Fruit fly (Drosophila melanogaster) whole organism, wandering third instar larva: ENCODE measurements around the gene CG45207.

Experiments used
- Abd-B ChIP-seq: fragments of >200 bp; optimal IDR thresholded peaks from 2 replicates; lab custom pipeline; 2017; ENCODE audit warnings: missing biosample characterization, missing genetic modification characterization
- CG32264 ChIP-seq: fragments of 200-800 bp; sonication (Bioruptor generic); optimal IDR thresholded peaks from 2 replicates; lab custom pipeline; 2016; ENCODE audit warnings: missing biosample characterization, missing genetic modification characterization
- CrebA ChIP-seq: fragments of 200-800 bp; sonication (Bioruptor generic); optimal IDR thresholded peaks from 2 replicates; lab custom pipeline; 2016; ENCODE audit warnings: missing biosample characterization, mild to moderate bottlenecking, missing genetic modification characterization, borderline replicate concordance
- Dfd ChIP-seq: fragments of >200 bp; optimal IDR thresholded peaks from 2 replicates; lab custom pipeline; 2017; ENCODE audit warnings: missing biosample characterization, missing genetic modification characterization
- Dif ChIP-seq: fragments of 200-275, 200-300 bp; sonication (Bioruptor generic); optimal IDR thresholded peaks from 2 replicates; lab custom pipeline; 2018; ENCODE audit warnings: missing biosample characterization, missing genetic modification characterization; ENCODE audit not compliant: partially characterized antibody
- GATAd ChIP-seq: sonication (Bioruptor generic); optimal IDR thresholded peaks from 2 replicates; lab custom pipeline; 2016; ENCODE audit warnings: missing biosample characterization, missing genetic modification characterization
- HLH106 ChIP-seq: fragments of 200-800 bp; optimal IDR thresholded peaks from 3 replicates; lab custom pipeline; 2019; ENCODE audit warnings: missing biosample characterization, mild to moderate bottlenecking, missing genetic modification characterization, moderate library complexity
- Hnf4 ChIP-seq: fragments of 200-800 bp; sonication (Bioruptor generic); optimal IDR thresholded peaks from 2 replicates; lab custom pipeline; 2016; ENCODE audit warnings: missing biosample characterization, mild to moderate bottlenecking, missing genetic modification characterization
- Hr83 ChIP-seq: fragments of 200-300 bp; sonication (Bioruptor generic); optimal IDR thresholded peaks from 2 replicates; lab custom pipeline; 2016; ENCODE audit warnings: missing biosample characterization, mild to moderate bottlenecking, missing genetic modification characterization, moderate library complexity; ENCODE audit not compliant: poor library complexity, severe bottlenecking
- Mio ChIP-seq: sonication (Bioruptor generic); optimal IDR thresholded peaks from 2 replicates; lab custom pipeline; 2016; ENCODE audit warnings: missing biosample characterization, missing genetic modification characterization
- Myc ChIP-seq: fragments of >200 bp; optimal IDR thresholded peaks from 2 replicates; lab custom pipeline; 2017
- N ChIP-seq: fragments of >200 bp; optimal IDR thresholded peaks from 2 replicates; lab custom pipeline; 2018; ENCODE audit warnings: missing biosample characterization, missing external identifiers, missing genetic modification characterization
- Rel ChIP-seq, 2 experiments: fragments of 200-800 bp; sonication (Bioruptor generic) in 1 of 2; optimal IDR thresholded peaks; 2 replicates in 1 of 2; 3 replicates in 1 of 2; lab custom pipeline; 2016 to 2019; ENCODE audit warnings: mild to moderate bottlenecking in 2 of 2, missing biosample characterization in 2 of 2, missing genetic modification characterization in 2 of 2, moderate library complexity in 1 of 2
- Sp1 ChIP-seq: fragments of 200-800 bp; sonication (Bioruptor generic); optimal IDR thresholded peaks from 3 replicates; lab custom pipeline; 2019; ENCODE audit warnings: missing biosample characterization, mild to moderate bottlenecking, missing genetic modification characterization, moderate library complexity
- Vsx2 ChIP-seq: fragments of 200-300, 225-300 bp; sonication (Bioruptor generic); optimal IDR thresholded peaks from 2 replicates; lab custom pipeline; 2018; ENCODE audit warnings: missing biosample characterization, missing genetic modification characterization; ENCODE audit not compliant: partially characterized antibody
- br ChIP-seq: fragments of 200-800 bp; sonication (Bioruptor generic); optimal IDR thresholded peaks from 2 replicates; lab custom pipeline; 2016; ENCODE audit warnings: missing biosample characterization, missing genetic modification characterization
- brk ChIP-seq: fragments of 200-800 bp; sonication (Bioruptor generic); optimal IDR thresholded peaks from 2 replicates; lab custom pipeline; 2016; ENCODE audit warnings: missing biosample characterization, mild to moderate bottlenecking, missing genetic modification characterization
- dl ChIP-seq, 2 experiments: fragments of 175-275, 200-275 bp in 1 of 2; fragments of 200-275 bp in 1 of 2; sonication (Bioruptor generic); optimal IDR thresholded peaks; lab custom pipeline; 2018; ENCODE audit warnings: mild to moderate bottlenecking in 2 of 2, missing biosample characterization in 2 of 2, missing genetic modification characterization in 2 of 2, moderate library complexity in 2 of 2; ENCODE audit not compliant: partially characterized antibody in 2 of 2, insufficient read depth in 1 of 2
- dmrt93B ChIP-seq: fragments of 200-800 bp; sonication (Bioruptor generic); optimal IDR thresholded peaks from 2 replicates; lab custom pipeline; 2018; ENCODE audit warnings: missing biosample characterization, mild to moderate bottlenecking, missing genetic modification characterization
- foxo ChIP-seq, 2 experiments: fragments of 200-800 bp; sonication (Bioruptor generic); optimal IDR thresholded peaks; 2 replicates in 1 of 2; 3 replicates in 1 of 2; lab custom pipeline; 2016 to 2017; ENCODE audit warnings: missing biosample characterization in 2 of 2, missing genetic modification characterization in 2 of 2
- fru ChIP-seq: fragments of 200-800 bp; sonication (Bioruptor generic); optimal IDR thresholded peaks from 3 replicates; lab custom pipeline; 2016; ENCODE audit warnings: missing biosample characterization, mild to moderate bottlenecking, missing genetic modification characterization
- h ChIP-seq: fragments of 200-800 bp; sonication (Bioruptor generic); optimal IDR thresholded peaks from 3 replicates; lab custom pipeline; 2016; ENCODE audit warnings: missing biosample characterization, mild to moderate bottlenecking, missing genetic modification characterization
- jim ChIP-seq: fragments of 175-275, 200-325 bp; sonication (Bioruptor generic); optimal IDR thresholded peaks from 2 replicates; lab custom pipeline; 2016; ENCODE audit warnings: missing biosample characterization, mild to moderate bottlenecking, missing genetic modification characterization
- lola ChIP-seq: fragments of >200 bp; optimal IDR thresholded peaks from 2 replicates; lab custom pipeline; 2017; ENCODE audit warnings: missing biosample characterization, missing genetic modification characterization
- psq ChIP-seq: fragments of 200-800 bp; sonication (Bioruptor generic); optimal IDR thresholded peaks from 3 replicates; lab custom pipeline; 2017; ENCODE audit warnings: missing biosample characterization, mild to moderate bottlenecking, missing genetic modification characterization, moderate library complexity
- sage ChIP-seq: fragments of 200-800 bp; sonication (Bioruptor generic); optimal IDR thresholded peaks from 2 replicates; lab custom pipeline; 2016; ENCODE audit warnings: missing biosample characterization, mild to moderate bottlenecking, missing genetic modification characterization
- usp ChIP-seq: fragments of >200 bp; optimal IDR thresholded peaks from 2 replicates; lab custom pipeline; 2017; ENCODE audit warnings: missing biosample characterization, missing genetic modification characterization

The CG45207 gene

DNA sequence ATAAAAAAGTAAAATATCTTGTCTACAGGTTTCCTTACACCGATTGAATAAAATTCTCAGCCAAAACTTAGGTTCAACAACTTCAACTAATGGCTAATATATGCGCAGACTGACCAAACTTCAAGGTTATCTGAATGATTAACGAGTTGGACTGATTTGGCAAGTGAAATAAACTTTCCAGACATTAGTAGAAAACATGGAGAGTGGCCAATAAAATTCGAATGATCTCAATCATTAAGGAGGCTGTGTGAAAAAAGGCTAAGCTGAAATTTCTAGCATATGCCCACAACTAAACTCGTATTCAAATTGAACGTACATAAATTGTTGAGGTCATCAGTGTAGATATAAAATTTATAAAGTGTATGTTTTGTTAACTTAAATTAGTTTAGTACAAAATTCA, 4.4 kb upstream of the CG45207 start, which contains the start of gene CG5614:
Gene CG5614 (plus strand): TSS at position 301 of the 400 bp plus-strand sequence.
- TF ChIP-seq Rel (GFP tag; optimal IDR thresholded peaks at IDR 0.05; lab: Kevin White, UChicago) (no peak), Rel (tag; optimal IDR thresholded peaks at IDR 0.05; lab: Kevin White, UChicago) (no peak), dmrt93B (GFP tag; lab: Kevin White, UChicago) (no peak), br (no peak), CG32264 (no peak), Sp1 (GFP tag; lab: Kevin White, UChicago) (no peak), fru (GFP tag; lab: Kevin White, UChicago) (no peak)

DNA sequence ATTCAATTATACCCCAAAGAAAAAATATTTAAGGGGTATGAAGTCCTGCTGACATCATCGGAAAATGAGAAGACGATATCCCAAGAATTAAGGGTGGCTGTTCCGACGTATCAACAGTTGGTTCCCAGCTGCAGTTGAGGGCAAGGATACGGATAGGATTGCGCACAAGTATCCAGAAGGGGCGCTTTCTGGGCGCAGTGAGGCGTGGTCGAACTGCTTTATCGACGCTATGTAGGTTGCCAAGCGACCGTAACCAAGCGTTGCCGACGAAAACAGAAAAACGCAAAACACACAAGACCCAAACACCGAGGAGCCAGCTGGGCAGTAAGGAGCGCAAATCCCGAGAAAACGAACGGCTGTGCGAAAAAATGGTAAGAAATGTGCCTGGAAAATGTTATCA, 1.0 kb downstream of the CG45207 start, which contains the start of gene Ttc26:
Gene Ttc26 (plus strand): TSS at position 289 of the 400 bp plus-strand sequence.
- TF ChIP-seq GATAd (no peak), Vsx2 (no peak), CG32264 (no peak), usp (GFP tag; lab: Kevin White, UChicago) (no peak), Dfd (GFP tag; lab: Kevin White, UChicago) (no peak), N (GFP tag; lab: Kevin White, UChicago) (no peak), Hnf4 (GFP tag; lab: Kevin White, UChicago) (no peak), Hr83 (GFP tag; lab: Kevin White, UChicago) (no peak), HLH106 (no peak), Dif (no peak)

DNA sequence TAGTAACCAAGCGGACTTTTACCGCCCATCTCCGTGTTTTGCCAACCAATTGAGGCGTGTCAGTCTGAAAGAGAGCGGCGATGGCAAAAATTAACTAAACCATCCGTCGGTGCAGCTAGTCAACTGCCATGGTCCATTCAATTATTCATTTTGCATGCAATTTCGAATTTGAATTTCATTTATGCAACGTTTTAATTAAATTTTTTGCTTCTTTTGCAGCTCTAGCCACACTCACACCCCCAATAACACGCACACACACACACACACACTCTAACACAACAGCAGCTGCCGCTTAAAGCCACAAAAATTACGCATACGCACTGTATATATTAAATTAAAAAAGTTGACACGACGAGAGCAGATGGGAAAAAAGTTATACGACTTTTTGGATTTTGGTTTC, 6.2 kb downstream of the CG45207 start:
- no peak for TF ChIP-seq N (GFP tag; lab: Kevin White, UChicago)
- TF ChIP-seq Dfd (GFP tag; lab: Kevin White, UChicago), result peak; percentile 51

DNA sequence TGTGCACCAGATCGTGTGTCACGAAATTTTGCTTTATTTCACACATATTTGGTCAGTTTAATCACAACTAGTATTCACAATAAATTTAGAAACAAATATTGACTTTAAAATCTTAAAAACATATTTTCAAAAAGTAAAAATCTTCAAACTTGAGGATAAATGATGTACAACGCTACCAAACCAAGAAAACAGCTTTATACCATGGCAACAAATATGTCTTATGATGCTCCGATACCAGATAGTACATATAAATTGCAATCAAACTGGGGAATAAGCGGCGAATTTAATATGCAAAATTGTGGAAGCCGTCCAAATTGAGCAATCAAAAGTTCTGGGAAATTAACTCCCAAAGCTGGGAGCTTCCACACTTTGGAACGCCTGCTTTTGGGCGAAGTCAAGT, 7.8 kb downstream of the CG45207 start, which contains the start of gene CG5623:
Gene CG5623 (minus strand): TSS at position 101 of the 400 bp plus-strand sequence.
- no peak for TF ChIP-seq Mio (GFP tag; lab: Kevin White, UChicago)
- TF ChIP-seq Abd-B, result no peak
- TF ChIP-seq psq (GFP tag; lab: Kevin White, UChicago), result no peak
- TF ChIP-seq h, result no peak
- TF ChIP-seq dl (GFP tag; optimal IDR thresholded peaks at IDR 0.05; lab: Kevin White, UChicago; ENCODE audit: insufficient read depth in 1 of 2, partially characterized antibody in 2 of 2), result no peak
- no peak for TF ChIP-seq Dif
- TF ChIP-seq sage, result no peak
- TF ChIP-seq CrebA (GFP tag; lab: Kevin White, UChicago), result no peak
- TF ChIP-seq dmrt93B (GFP tag; lab: Kevin White, UChicago), result no peak
- TF ChIP-seq fru (GFP tag; lab: Kevin White, UChicago), result no peak
- TF ChIP-seq Sp1 (GFP tag; lab: Kevin White, UChicago), result no peak
- TF ChIP-seq, all 38 proteins: peak for 0

DNA sequence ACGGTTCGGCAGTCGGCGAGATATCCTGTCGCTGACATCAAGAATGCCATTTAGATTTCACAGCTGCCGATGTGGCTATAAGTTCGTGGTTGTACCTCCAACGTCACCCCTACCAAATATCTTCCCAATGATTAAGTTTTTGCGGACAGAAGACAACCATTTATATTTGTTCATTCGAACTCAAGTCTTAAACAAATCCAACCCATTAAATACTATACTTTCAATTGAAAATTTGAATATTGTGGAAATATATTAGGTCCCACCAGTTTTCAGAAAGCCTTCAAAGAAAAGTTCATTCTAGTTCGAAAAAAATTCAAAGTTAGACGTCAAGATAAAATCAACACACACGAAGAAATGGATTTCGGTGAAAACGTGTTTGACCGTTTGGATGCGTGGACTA, 12.3 kb downstream of the CG45207 start, which contains the start of gene CG12784:
Gene CG12784 (plus strand): TSS at position 301 of the 400 bp plus-strand sequence.
- TF ChIP-seq Hnf4 (GFP tag; lab: Kevin White, UChicago) (no peak), psq (GFP tag; lab: Kevin White, UChicago) (no peak)

DNA sequence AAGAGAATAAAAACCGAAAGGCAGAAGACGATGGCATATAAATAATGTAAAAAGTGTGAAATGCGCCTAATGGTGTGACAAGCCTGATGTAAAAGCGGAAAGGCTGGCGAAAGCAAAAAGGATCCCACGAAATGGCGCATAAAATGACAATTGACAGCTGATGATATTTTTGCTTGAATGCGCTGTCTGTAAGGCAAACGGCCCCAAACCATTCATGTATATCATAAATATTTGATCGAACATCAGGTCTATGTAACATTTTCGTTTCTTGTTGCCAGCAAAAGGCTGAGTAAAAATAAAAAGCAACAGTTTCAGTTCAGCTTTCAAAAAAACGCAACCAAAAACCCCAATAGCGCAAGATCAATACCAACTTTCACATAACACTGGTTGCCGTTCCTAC, 30.8 kb downstream of the CG45207 start, which contains the start of gene CG4520:
Gene CG4520 (plus strand): TSS at position 301 of the 400 bp plus-strand sequence.
- no peak for TF ChIP-seq GATAd
- no peak for TF ChIP-seq dl (GFP tag; optimal IDR thresholded peaks at IDR 0.05; lab: Kevin White, UChicago; ENCODE audit: insufficient read depth in 1 of 2, partially characterized antibody in 2 of 2)
- no peak for TF ChIP-seq Mio (GFP tag; lab: Kevin White, UChicago)
- TF ChIP-seq lola (GFP tag; lab: Kevin White, UChicago), result no peak
- TF ChIP-seq Myc (lab: Kevin White, UChicago), result no peak
- TF ChIP-seq foxo (GFP tag; optimal IDR thresholded peaks at IDR 0.05; lab: Kevin White, UChicago), result no peak
- TF ChIP-seq Sp1 (GFP tag; lab: Kevin White, UChicago), result no peak
- no peak for TF ChIP-seq HLH106
- no peak for TF ChIP-seq br
- TF ChIP-seq jim (GFP tag; lab: Kevin White, UChicago), result no peak
- no peak for TF ChIP-seq sage
- TF ChIP-seq brk (GFP tag; lab: Kevin White, UChicago), result no peak
- no peak for TF ChIP-seq CrebA (GFP tag; lab: Kevin White, UChicago)
